Worm (Caenorhabditis elegans) whole organism, midembryonic: ENCODE data around the gene Y50D4A.4.

Source experiments
- T22C8.4 ChIP-seq: fragments of 200-800 bp; sonication (Bioruptor generic); IDR thresholded peaks from 2 replicates; pipeline ENCODE4 v1.3.6; 2022; ENCODE audit warnings: missing genetic modification characterization, missing compliant biosample characterization
- cog-1 ChIP-seq: sonication (generic microtip); optimal IDR thresholded peaks from 2 replicates; lab custom pipeline; 2016; ENCODE audit warnings: missing genetic modification characterization, missing compliant biosample characterization
- flt-1 ChIP-seq: fragments of 200-800 bp; sonication (Bioruptor generic); IDR thresholded peaks from 2 replicates; pipeline ENCODE4 v1.3.6; 2022; ENCODE audit warnings: missing genetic modification characterization, missing compliant biosample characterization
- klf-2 ChIP-seq: fragments of 200-800 bp; sonication (Bioruptor generic); conservative IDR thresholded peaks from 2 replicates; pipeline ENCODE4 v1.3.6; 2022; ENCODE audit warnings: missing genetic modification reagents, missing genetic modification characterization, missing compliant biosample characterization
- med-1 ChIP-seq: sonication (generic microtip); optimal IDR thresholded peaks from 2 replicates; lab custom pipeline; 2017; ENCODE audit warnings: missing genetic modification characterization, mild to moderate bottlenecking, missing compliant biosample characterization, antibody characterized with exemption, missing genetic modification reagents; ENCODE audit not compliant: insufficient read depth
- ref-1 ChIP-seq: fragments of 200-800 bp; sonication (Bioruptor generic); conservative IDR thresholded peaks from 2 replicates; pipeline ENCODE4 v1.3.6; 2022; ENCODE audit warnings: missing genetic modification reagents, missing genetic modification characterization, missing compliant biosample characterization
- tab-1 ChIP-seq: fragments of 200-800 bp; sonication (Bioruptor generic); IDR thresholded peaks from 2 replicates; pipeline ENCODE4 v1.3.6; 2022; ENCODE audit warnings: missing genetic modification characterization, missing compliant biosample characterization
- ztf-23 ChIP-seq: fragments of 200-800 bp; sonication (Bioruptor generic); IDR thresholded peaks from 2 replicates; pipeline ENCODE4 v1.3.6; 2022; ENCODE audit warnings: missing genetic modification reagents, missing genetic modification characterization, missing compliant biosample characterization
- ztf-29 ChIP-seq: fragments of 200-800 bp; sonication (Bioruptor generic); IDR thresholded peaks from 2 replicates; pipeline ENCODE4 v1.3.6; 2022; ENCODE audit warnings: missing genetic modification reagents, missing genetic modification characterization, missing compliant biosample characterization

Y50D4A.4 gene

DNA sequence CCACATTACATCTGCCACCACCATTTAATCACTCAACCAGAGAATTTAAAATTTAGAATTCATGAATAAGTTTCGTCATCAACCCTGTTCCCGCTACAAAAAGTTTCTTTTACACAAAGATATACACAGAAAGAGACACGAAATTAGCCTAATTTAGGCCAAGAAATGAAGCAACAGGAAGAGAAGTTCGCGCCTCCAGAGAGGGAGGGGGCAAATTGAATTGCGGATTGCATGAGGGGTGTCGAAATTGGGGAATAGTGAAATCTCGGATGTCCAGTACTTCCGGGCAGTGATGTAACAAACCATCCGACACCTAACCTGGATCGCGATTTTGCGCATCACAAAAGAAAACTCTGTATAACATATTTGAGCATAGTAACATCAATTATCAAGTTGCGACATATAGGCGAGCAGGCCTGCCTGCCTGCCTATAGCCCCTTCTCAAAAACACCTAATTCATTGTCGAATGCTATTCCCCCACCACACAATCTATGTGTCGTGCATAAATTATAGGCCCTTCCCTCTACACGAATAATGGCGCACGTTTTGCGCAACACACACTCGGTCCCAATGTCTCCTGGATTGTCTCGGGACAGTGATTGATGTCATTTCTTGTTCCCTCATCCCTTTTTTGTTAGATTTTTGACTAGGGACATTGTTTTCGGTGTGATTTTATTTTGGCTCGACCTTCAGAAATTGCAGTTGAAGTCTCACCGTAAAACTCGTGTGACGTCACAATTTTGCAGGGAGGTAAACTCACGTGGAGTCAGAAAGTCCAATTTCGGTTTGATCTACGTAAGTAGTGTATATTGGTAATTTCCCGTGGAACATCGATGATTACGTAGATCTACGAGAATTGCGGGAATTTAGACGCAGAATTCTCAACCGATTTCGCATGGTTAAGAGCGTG is 32.1 kb upstream of the Y50D4A.4 start:
- no peak for TF ChIP-seq flt-1 (GFP tag; lab: Robert Waterston, UW)
- TF ChIP-seq cog-1: no peak
- TF ChIP-seq ztf-23: no peak
- TF ChIP-seq ref-1 (GFP tag; lab: Robert Waterston, UW): no peak
- TF ChIP-seq T22C8.4 (GFP tag; lab: Robert Waterston, UW): no peak
- no peak for TF ChIP-seq klf-2 (GFP tag; lab: Robert Waterston, UW)
- no peak for TF ChIP-seq ztf-29 (GFP tag; lab: Robert Waterston, UW)
- TF ChIP-seq tab-1 (GFP tag; lab: Robert Waterston, UW): no peak
- no peak for TF ChIP-seq med-1

DNA sequence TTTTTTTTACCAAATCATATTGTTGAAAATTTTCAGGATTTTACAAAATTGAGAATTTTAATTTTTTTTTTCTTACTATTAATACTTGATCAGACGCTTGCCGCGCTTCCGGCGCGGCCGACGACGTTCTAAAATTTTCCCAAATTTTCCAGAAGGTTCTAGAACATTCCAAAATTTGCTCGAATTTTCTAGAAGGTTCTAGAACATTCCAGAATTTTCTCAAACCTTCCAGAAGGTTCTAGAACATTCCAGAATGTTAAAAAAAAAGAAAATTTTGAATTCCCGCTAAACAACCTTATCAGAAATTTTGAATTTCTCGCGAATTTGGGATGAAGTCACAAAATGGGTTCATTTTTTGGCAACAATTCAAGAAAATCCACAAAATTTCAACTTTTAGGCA is 30.3 kb upstream of the Y50D4A.4 start:
- no peak for TF ChIP-seq T22C8.4 (GFP tag; lab: Robert Waterston, UW)
- no peak for TF ChIP-seq cog-1
- TF ChIP-seq ztf-29 (GFP tag; lab: Robert Waterston, UW): no peak
- TF ChIP-seq flt-1 (GFP tag; lab: Robert Waterston, UW): no peak
- no peak for TF ChIP-seq klf-2 (GFP tag; lab: Robert Waterston, UW)
- TF ChIP-seq ztf-23: no peak
- TF ChIP-seq tab-1 (GFP tag; lab: Robert Waterston, UW): no peak
- TF ChIP-seq med-1: no peak
- no peak for TF ChIP-seq ref-1 (GFP tag; lab: Robert Waterston, UW)

DNA sequence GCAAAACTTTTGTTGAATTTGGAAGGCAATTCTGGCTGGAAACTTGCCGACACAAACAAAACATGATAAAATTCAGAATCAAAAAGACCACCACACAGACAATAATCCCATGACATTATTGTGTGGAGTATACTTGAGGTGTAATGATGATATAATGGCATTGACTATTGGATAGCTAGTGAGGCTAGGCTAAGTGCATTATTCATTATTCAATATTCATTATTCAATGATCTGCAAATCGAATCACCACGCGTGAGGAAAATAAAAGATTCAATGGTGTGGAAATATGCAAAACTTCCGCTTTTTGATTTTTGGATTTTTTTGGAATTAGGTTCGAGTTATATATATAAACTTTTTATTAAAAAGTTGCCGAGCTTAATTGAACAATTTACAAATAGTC is 27.6 kb upstream of the Y50D4A.4 start:
- no peak for TF ChIP-seq ref-1 (GFP tag; lab: Robert Waterston, UW)
- 0 out of 2 replicates have a peak, but pooled peaks have one; percentile 13 for TF ChIP-seq ztf-23

DNA sequence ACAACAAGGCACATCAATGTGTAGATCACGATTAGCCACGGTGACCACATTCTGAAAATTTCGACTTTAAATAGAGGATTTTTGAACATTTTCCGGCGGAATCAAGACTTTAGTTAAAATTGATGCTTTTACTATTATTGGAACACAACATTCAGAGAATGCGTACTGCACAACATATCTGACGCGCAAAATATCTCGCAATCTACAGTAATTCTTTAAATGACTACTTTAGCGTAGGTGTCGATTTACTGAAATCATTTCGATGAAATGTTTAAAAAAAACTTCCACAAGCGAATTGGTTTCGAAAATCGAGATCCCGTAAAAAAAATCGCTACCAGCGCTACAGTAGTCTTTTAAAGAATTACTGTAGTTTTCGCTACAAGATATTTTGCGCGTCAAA is 24.6 kb upstream of the Y50D4A.4 start, which contains the start of gene Y50D4A.10:
Y50D4A.10 (minus strand) TSS at position 57 of the 400 bp plus-strand sequence.
- no peak for TF ChIP-seq cog-1
- TF ChIP-seq flt-1 (GFP tag; lab: Robert Waterston, UW): no peak
- TF ChIP-seq klf-2 (GFP tag; lab: Robert Waterston, UW): no peak

DNA sequence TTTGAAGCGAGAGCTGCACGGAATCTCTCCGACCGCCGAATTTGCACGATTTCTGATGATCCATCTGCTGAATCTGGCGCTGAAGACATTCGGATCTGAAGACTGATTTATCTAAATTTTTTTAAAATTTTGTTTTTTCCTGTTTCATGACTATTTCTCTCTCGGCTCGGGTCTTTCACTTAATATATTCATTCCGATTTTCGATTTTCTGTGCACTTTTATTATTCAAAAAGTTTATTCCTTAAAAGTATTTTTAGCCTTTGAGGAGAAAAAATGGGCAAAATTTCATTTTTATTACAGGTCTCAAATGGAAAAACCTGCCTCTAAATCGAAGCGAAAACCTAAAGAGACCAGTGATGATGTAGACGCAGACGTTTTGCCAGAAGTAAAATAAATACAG is 11.7 kb upstream of the Y50D4A.4 start, which contains the start of gene Y50D4A.1:
Y50D4A.1 (plus strand) TSS at position 301 of the 400 bp plus-strand sequence.
- TF ChIP-seq ref-1 (GFP tag; lab: Robert Waterston, UW): no peak
- no peak for TF ChIP-seq T22C8.4 (GFP tag; lab: Robert Waterston, UW)
- no peak for TF ChIP-seq ztf-29 (GFP tag; lab: Robert Waterston, UW)
- TF ChIP-seq flt-1 (GFP tag; lab: Robert Waterston, UW): no peak
- TF ChIP-seq med-1: no peak
- TF ChIP-seq tab-1 (GFP tag; lab: Robert Waterston, UW): no peak
- no peak for TF ChIP-seq cog-1

DNA sequence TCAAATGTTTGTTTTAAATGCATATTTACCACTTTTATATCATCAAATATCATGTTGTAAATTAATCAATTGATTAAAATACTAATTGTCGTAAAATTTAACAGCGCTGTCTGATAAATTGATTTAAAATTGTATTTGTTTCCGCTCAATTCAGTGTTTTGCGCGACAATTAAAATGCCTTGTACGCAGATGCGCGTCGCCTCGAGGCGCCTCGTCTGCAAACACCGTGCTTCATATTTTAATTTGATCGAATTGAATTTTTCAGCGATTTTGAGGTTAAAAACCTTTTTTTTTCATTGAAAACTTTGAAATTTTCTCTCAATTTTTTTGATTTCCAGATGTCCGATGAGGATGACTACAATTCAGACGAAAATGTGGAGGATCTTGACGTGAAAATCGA is 11.0 kb upstream of the Y50D4A.4 start, which contains the start of gene Y50D4A.5:
Y50D4A.5 (plus strand) TSS at position 337 of the 400 bp plus-strand sequence.
- TF ChIP-seq ztf-23 (0 out of 2 replicates have a peak, but pooled peaks have one; percentile 18), klf-2 (GFP tag; lab: Robert Waterston, UW) (no peak), flt-1 (GFP tag; lab: Robert Waterston, UW) (peak; percentile 39; the same call in 1 of the 2 replicates), med-1 (no peak), T22C8.4 (GFP tag; lab: Robert Waterston, UW) (peak; percentile 17; the same call in 1 of the 2 replicates), tab-1 (GFP tag; lab: Robert Waterston, UW) (0 out of 2 replicates have a peak, but pooled peaks have one; percentile 52)

DNA sequence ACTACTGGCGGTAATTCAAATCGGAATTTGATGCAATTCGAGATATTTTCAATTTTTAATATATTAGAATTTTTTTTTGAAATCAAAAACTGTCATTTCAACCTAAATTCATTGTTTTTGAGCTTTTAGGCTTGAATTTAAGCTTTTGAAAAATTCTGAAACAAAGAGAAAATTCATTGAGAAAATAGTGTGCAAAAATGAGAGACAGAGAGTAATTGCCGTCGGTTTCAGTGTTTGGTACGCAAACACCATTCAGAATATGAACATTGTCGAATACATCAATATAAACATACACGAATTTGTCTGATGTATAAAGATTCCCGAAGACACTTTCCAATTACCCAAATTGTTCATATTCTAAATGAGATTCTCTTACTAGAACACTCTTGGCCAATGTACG is 5.8 kb upstream of the Y50D4A.4 start:
- TF ChIP-seq ref-1 (GFP tag; lab: Robert Waterston, UW) (no peak), flt-1 (GFP tag; lab: Robert Waterston, UW) (no peak), ztf-23 (no peak), ztf-29 (GFP tag; lab: Robert Waterston, UW) (no peak), T22C8.4 (GFP tag; lab: Robert Waterston, UW) (no peak), tab-1 (GFP tag; lab: Robert Waterston, UW) (no peak), cog-1 (no peak), klf-2 (GFP tag; lab: Robert Waterston, UW) (no peak), med-1 (no peak)

DNA sequence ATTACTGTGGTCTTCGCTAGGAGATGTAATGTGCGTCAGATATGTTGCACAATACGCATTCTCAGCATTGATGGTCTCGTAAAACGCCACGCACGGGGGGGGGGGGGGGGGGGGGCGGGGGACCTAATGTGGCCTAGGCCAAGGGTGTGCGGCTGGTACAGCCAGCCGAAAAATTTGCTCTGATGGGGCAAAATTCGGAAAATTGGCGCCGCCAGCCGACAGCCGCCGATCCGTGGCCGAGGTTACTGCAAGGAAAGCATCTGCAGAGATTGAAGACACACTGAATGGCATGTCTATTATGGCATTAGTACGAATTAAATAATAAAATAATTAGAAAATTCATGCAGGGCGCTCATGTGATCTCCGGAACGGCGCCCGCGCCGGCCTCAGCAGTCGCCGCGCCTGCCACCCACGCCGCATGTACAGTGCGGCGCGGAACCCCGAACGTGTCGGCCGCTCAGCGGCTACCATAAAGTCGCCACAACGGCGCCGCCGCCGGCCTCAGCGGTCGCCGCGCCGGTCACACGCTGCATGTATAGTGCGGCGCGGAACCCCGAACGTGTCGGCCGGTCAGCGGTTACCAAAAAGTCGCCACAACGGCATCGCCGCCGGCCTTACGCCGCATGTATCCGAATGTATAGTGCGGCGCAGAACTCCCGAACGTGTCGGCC is 3.4 kb upstream of the Y50D4A.4 start, which contains the start of gene Y50D4A.6:
Y50D4A.6 (minus strand) TSS at position 51 of the 671 bp plus-strand sequence.
- TF ChIP-seq klf-2 (GFP tag; lab: Robert Waterston, UW): no peak
- no peak for TF ChIP-seq flt-1 (GFP tag; lab: Robert Waterston, UW)
- TF ChIP-seq ref-1 (GFP tag; lab: Robert Waterston, UW): no peak
- no peak for TF ChIP-seq T22C8.4 (GFP tag; lab: Robert Waterston, UW)
- TF ChIP-seq tab-1 (GFP tag; lab: Robert Waterston, UW): no peak
- no peak for TF ChIP-seq cog-1
- TF ChIP-seq med-1: no peak
- TF ChIP-seq ztf-29 (GFP tag; lab: Robert Waterston, UW): no peak
- TF ChIP-seq ztf-23: no peak

DNA sequence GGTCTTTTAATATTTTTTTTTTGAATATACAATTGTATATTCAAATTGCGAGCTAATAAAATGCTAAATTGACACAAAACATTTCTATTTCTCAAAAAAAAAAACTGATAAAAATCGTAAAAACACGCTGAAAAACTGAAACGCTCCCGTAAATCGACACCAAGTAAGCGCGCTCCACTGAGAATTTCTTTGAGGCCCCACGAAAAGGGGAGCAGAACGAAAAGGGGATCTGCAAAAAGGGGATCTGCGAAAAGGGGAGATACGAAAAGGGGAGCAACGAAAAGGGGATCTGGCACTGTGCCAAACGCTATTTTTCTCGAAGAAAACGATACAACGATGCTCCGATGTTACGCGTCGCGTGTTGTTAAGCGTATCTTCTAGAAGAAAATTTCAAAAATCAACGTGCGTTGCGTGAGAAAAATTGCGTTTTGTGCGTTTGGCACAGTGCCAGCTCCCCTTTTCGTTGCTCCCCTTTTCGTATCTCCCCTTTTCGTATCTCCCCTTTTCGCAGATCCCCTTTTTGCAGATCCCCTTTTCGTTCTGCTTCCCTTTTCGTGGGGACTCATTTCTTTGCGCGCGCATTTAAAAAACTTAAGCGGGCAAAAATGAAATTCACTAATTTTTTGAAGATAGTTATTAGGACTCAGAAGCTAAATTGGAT is 1.3 kb upstream of the Y50D4A.4 start:
- TF ChIP-seq ref-1 (GFP tag; lab: Robert Waterston, UW) (peak; percentile 53; the same call in 1 of the 2 replicates), flt-1 (GFP tag; lab: Robert Waterston, UW) (peak; percentile 79), klf-2 (GFP tag; lab: Robert Waterston, UW) (peak; percentile 74)
